Worm (Caenorhabditis elegans): ENCODE data around the gene F58A3.4.

ce11 chrX:10992177-10992576, 18.3 kb downstream of the F58A3.4 start, which contains the start of gene ver-3:
- TF ChIP-seq hlh-30 (tag; optimal IDR thresholded peaks at IDR 0.05; ENCODE audit: insufficient read depth): no peak
- no peak for TF ChIP-seq ceh-2 (tag; optimal IDR thresholded peaks at IDR 0.05)
- no peak for TF ChIP-seq zip-5 (tag; optimal IDR thresholded peaks at IDR 0.05)
- TF ChIP-seq lim-6 (tag; optimal IDR thresholded peaks at IDR 0.05): no peak
- no peak for TF ChIP-seq fkh-6 (tag; optimal IDR thresholded peaks at IDR 0.05)
- TF ChIP-seq F13H6.1 (tag; optimal IDR thresholded peaks at IDR 0.05): no peak
